Worm (Caenorhabditis elegans): ENCODE data around the gene srsx-3.

DNA sequence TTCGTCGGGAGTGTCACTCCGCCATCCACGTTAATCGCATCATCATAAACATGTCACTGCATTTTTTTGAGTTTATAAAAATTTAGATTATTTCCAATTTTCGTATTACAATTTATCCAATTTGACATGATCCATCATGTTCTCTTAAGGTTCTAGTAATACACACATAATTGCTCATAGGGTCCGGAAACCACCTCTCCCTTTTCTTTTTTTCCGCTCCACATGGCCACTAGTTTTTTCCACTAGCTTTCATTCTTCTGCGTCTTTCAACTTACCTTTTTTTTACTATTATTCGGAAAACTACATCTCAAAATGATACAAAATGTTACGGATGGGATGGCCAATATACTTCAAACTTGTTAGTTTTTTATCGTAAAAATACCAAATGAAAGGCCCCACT, 48.8 kb upstream of the srsx-3 start, which contains the start of gene Y97E10AL.1:
- no peak for TF ChIP-seq ceh-79 (tag; optimal IDR thresholded peaks at IDR 0.05)
- no peak for TF ChIP-seq snpc-4 (GFP tag; optimal IDR thresholded peaks at IDR 0.05)
- no peak for TF ChIP-seq snpc-4 (tag; optimal IDR thresholded peaks at IDR 0.05)
- TF ChIP-seq K12H6.12 (tag; optimal IDR thresholded peaks at IDR 0.05): no peak
- TF ChIP-seq T07F8.4 (tag; optimal IDR thresholded peaks at IDR 0.05): no peak
- TF ChIP-seq Y56A3A.18 (GFP tag; IDR thresholded peaks at IDR 0.05): no peak
- TF ChIP-seq F49E8.2 (tag; optimal IDR thresholded peaks at IDR 0.05; ENCODE audit: insufficient read depth): no peak
- TF ChIP-seq ccch-3 (GFP tag; optimal IDR thresholded peaks at IDR 0.05): no peak
- TF ChIP-seq ceh-40 (GFP tag; IDR thresholded peaks at IDR 0.05): no peak
- TF ChIP-seq ceh-58 (GFP tag; IDR thresholded peaks at IDR 0.05): no peak
- TF ChIP-seq rpc-1 (optimal IDR thresholded peaks at IDR 0.05): no peak
- no peak for TF ChIP-seq rpc-1 (tag; optimal IDR thresholded peaks at IDR 0.05)
